Fruit fly (Drosophila melanogaster) whole organism: ENCODE measurements around the gene gny.

Source experiments
- pan ChIP-seq: fragments of >200 bp; optimal IDR thresholded peaks from 2 replicates; lab custom pipeline; 2017
- usp ChIP-seq: fragments of >200 bp; optimal IDR thresholded peaks from 2 replicates; lab custom pipeline; 2017; ENCODE audit warnings: missing biosample characterization, missing genetic modification characterization, mixed read lengths

dm6 chr2L:10413251-10414127, 33.6 kb downstream of the gny start, which contains the start of the genes CG5355 and Klp31E:
- TF ChIP-seq pan (lab: Kevin White, UChicago): no peak
- no peak for TF ChIP-seq usp (GFP tag; lab: Kevin White, UChicago)
